Worm (Caenorhabditis elegans) whole organism, L3 larva: ENCODE results near the gene T20B3.14.

Experiments used
- ama-1 ChIP-seq: fragments of 150-350 bp; optimal IDR thresholded peaks from 2 replicates; lab custom pipeline; 2018
- ceh-82 ChIP-seq: fragments of 150-350 bp; optimal IDR thresholded peaks from 2 replicates; lab custom pipeline; 2014; ENCODE audit warnings: missing biosample characterization, missing genetic modification characterization
- ceh-9 ChIP-seq: sonication (generic microtip); optimal IDR thresholded peaks from 2 replicates; lab custom pipeline; 2018; ENCODE audit warnings: missing biosample characterization, missing genetic modification characterization
- daf-12 ChIP-seq: fragments of 150-350 bp; optimal IDR thresholded peaks from 2 replicates; lab custom pipeline; 2014; ENCODE audit warnings: missing biosample characterization, missing genetic modification reagents, missing genetic modification characterization
- hmg-11 ChIP-seq: sonication (generic microtip); optimal IDR thresholded peaks from 2 replicates; lab custom pipeline; 2016; ENCODE audit warnings: missing genetic modification characterization, missing compliant biosample characterization
- lin-39 ChIP-seq: fragments of 150-350 bp; optimal IDR thresholded peaks from 2 replicates; lab custom pipeline; 2018; ENCODE audit warnings: missing biosample characterization, missing genetic modification reagents, missing genetic modification characterization
- mdl-1 ChIP-seq: fragments of 150-350 bp; optimal IDR thresholded peaks from 2 replicates; lab custom pipeline; 2014; ENCODE audit warnings: missing biosample characterization, missing genetic modification characterization
- ztf-11 ChIP-seq: fragments of 150-350 bp; optimal IDR thresholded peaks from 2 replicates; lab custom pipeline; 2014; ENCODE audit warnings: missing biosample characterization, missing genetic modification characterization

DNA sequence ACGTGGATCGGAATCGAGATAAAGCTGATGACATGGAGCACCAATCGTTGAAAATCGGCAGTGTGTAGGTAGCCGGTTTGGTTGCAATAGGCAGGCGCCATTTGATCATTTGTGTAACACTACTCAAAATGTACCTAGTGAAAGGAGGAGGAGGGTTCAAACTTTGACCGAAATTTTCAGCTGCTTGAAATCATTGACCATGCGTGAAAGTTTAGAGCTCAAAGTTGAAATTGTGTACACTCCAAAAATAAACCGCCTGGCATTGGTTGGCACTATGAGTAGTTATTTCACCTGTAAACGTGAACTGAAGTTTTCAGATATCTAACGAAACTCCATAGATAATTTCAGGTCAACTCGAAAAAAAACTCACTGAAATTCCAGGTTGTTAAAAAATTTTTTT lies 10.8 kb upstream of the T20B3.14 start, which contains the start of gene srh-215:
- TF ChIP-seq ceh-9 (tag; lab: Kevin White, UChicago) (no peak), hmg-11 (no peak), mdl-1 (no peak), ztf-11 (tag; lab: Kevin White, UChicago) (no peak), daf-12 (tag; lab: Kevin White, UChicago) (no peak), ama-1 (lab: Kevin White, UChicago) (no peak), ceh-82 (tag; lab: Kevin White, UChicago) (no peak), lin-39 (tag; lab: Kevin White, UChicago) (no peak)
